Fruit fly (Drosophila melanogaster): ENCODE data around the gene Cad86C.

The Cad86C gene

dm6 chr3R:10881824-10882559 is 55.1 kb downstream of the Cad86C start, which contains the start of gene Tpc1 (continued):
- TF ChIP-seq CG34422 (GFP tag; IDR thresholded peaks at IDR 0.05) (peak; percentile 37; the same call in 1 of the 3 replicates), Side (GFP tag; optimal IDR thresholded peaks at IDR 0.05) (peak; percentile 18), CG16863 (GFP tag; optimal IDR thresholded peaks at IDR 0.05) (peak; percentile 17), Mrtf (GFP tag; IDR thresholded peaks at IDR 0.05) (no peak), prd (optimal IDR thresholded peaks at IDR 0.05) (no peak), prd (GFP tag; IDR thresholded peaks at IDR 0.05) (peak; percentile 29; the same call in 1 of the 3 replicates), CG11504 (tag; optimal IDR thresholded peaks at IDR 0.05) (peak; percentile 88), Chrac-16 (GFP tag; optimal IDR thresholded peaks at IDR 0.05) (peak; percentile 24), Lpt (GFP tag; optimal IDR thresholded peaks at IDR 0.05) (no peak), Scr (GFP tag; IDR thresholded peaks at IDR 0.05; ENCODE audit: partially characterized antibody) (peak; percentile 93), CG34376 (GFP tag; optimal IDR thresholded peaks at IDR 0.05) (peak; percentile 51), CG2116 (GFP tag; optimal IDR thresholded peaks at IDR 0.05) (peak; percentile 76), vnd (GFP tag; IDR thresholded peaks at IDR 0.05; ENCODE audit: partially characterized antibody) (peak; percentile 79), CG2120 (GFP tag; optimal IDR thresholded peaks at IDR 0.05) (peak; percentile 73), sob (GFP tag; IDR thresholded peaks at IDR 0.05) (no peak; the same call in 1 of the 2 replicates), lmd (GFP tag; IDR thresholded peaks at IDR 0.05) (no peak; the same call in 1 of the 2 replicates), ems (GFP tag; optimal IDR thresholded peaks at IDR 0.05) (peak; percentile 43), CG6791 (GFP tag; IDR thresholded peaks at IDR 0.05; ENCODE audit: partially characterized antibody) (peak; percentile 70), CG13287 (GFP tag; IDR thresholded peaks at IDR 0.05; ENCODE audit: partially characterized antibody) (peak; percentile 92), Abd-B (GFP tag; optimal IDR thresholded peaks at IDR 0.05) (peak; percentile 48), MESR4 (GFP tag; optimal IDR thresholded peaks at IDR 0.05) (peak; percentile 52), gro (GFP tag; optimal IDR thresholded peaks at IDR 0.05) (peak; percentile 63), CG43689 (GFP tag; IDR thresholded peaks at IDR 0.05) (no peak), NfI (GFP tag; optimal IDR thresholded peaks at IDR 0.05) (peak; percentile 28), trh (GFP tag; optimal IDR thresholded peaks at IDR 0.05) (no peak), CG10654 (GFP tag; optimal IDR thresholded peaks at IDR 0.05) (peak; percentile 7), CG18619 (GFP tag; optimal IDR thresholded peaks at IDR 0.05) (peak; percentile 25), ato (GFP tag; IDR thresholded peaks at IDR 0.05; ENCODE audit: partially characterized antibody) (peak; percentile 35), Hmr (GFP tag; optimal IDR thresholded peaks at IDR 0.05) (peak; percentile 17), CG14441 (GFP tag; IDR thresholded peaks at IDR 0.05) (no peak), CG14710 (tag; optimal IDR thresholded peaks at IDR 0.05) (peak; percentile 62), pan (optimal IDR thresholded peaks at IDR 0.05) (no peak), pan (GFP tag; optimal IDR thresholded peaks at IDR 0.05 in 1 of 2, IDR thresholded peaks at IDR 0.05 in 1 of 2) (peak in 1 of 2 experiments; percentile 26), Mad (GFP tag; optimal IDR thresholded peaks at IDR 0.05) (no peak), CG10462 (GFP tag; optimal IDR thresholded peaks at IDR 0.05) (no peak), usp (GFP tag; optimal IDR thresholded peaks at IDR 0.05) (no peak), gcm (GFP tag; optimal IDR thresholded peaks at IDR 0.05) (peak; percentile 63), sug (tag; optimal IDR thresholded peaks at IDR 0.05) (peak; percentile 65), disco-r (GFP tag; optimal IDR thresholded peaks at IDR 0.05) (peak; percentile 61), CG8290 (GFP tag; optimal IDR thresholded peaks at IDR 0.05) (peak; percentile 30), CG8290 (tag; optimal IDR thresholded peaks at IDR 0.05) (no peak), pum (GFP tag; optimal IDR thresholded peaks at IDR 0.05) (peak; percentile 27), unc-4 (GFP tag; IDR thresholded peaks at IDR 0.05; ENCODE audit: partially characterized antibody) (peak; percentile 94), CG3281 (GFP tag; optimal IDR thresholded peaks at IDR 0.05) (peak; percentile 8), Ets97D (GFP tag; optimal IDR thresholded peaks at IDR 0.05) (peak; percentile 51), CG10543 (GFP tag; optimal IDR thresholded peaks at IDR 0.05) (peak; percentile 9), tup (GFP tag; optimal IDR thresholded peaks at IDR 0.05) (no peak), CG17385 (GFP tag; optimal IDR thresholded peaks at IDR 0.05) (peak; percentile 13), danr (GFP tag; IDR thresholded peaks at IDR 0.05) (no peak), wek (GFP tag; optimal IDR thresholded peaks at IDR 0.05) (no peak)
